Worm (Caenorhabditis elegans) whole organism, midembryonic: ENCODE data around the gene F09E5.7.

ENCODE experiments used
- klf-2 ChIP-seq: fragments of 200-800 bp; sonication (Bioruptor generic); conservative IDR thresholded peaks from 2 replicates; pipeline ENCODE4 v1.3.6; 2022; ENCODE audit warnings: missing genetic modification reagents, missing genetic modification characterization, missing compliant biosample characterization
- med-1 ChIP-seq: sonication (generic microtip); optimal IDR thresholded peaks from 2 replicates; lab custom pipeline; 2017; ENCODE audit warnings: missing genetic modification characterization, mild to moderate bottlenecking, missing compliant biosample characterization, antibody characterized with exemption, missing genetic modification reagents; ENCODE audit not compliant: insufficient read depth
- tab-1 ChIP-seq: fragments of 200-800 bp; sonication (Bioruptor generic); IDR thresholded peaks from 2 replicates; pipeline ENCODE4 v1.3.6; 2022; ENCODE audit warnings: missing genetic modification characterization, missing compliant biosample characterization

DNA sequence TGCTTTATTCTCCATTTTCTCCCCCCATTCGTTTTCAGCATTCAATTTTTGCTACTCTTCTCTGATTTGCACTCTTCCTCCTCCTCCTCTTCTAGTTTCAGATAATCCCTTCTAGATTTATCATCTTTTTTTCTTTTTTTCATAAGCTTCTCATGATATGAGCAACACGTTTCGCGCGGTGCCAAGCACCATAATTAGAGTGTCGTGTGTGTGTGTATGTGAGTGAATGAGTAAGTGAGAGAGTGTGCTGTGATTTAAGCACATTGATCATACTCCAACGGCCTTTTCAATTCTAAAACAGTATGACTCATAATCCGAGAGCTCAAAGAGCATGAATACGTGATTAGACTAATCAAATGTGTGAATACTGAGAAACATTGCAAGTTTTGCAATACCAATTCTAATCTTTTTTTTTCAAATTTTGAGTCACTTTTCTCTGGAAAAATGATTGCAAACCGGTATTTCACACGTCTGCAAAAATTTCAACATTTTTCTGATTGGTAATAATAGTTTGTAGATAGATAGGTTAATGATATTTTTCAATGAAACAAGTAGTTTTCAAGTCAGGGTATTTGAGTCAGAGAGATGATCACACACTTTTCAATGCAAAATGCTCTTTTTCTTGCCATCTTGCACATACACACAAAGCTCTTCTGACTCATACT lies 16.4 kb upstream of the F09E5.7 start:
- no peak for TF ChIP-seq med-1
- TF ChIP-seq tab-1 (GFP tag; lab: Robert Waterston, UW), result no peak
- TF ChIP-seq klf-2 (GFP tag; lab: Robert Waterston, UW), result no peak
